Fruit fly (Drosophila melanogaster) whole organism, embryonic: ENCODE data around the gene CG5973.

Experiments
- Abd-B ChIP-seq: fragments of 200-800 bp; sonication (Bioruptor generic); optimal IDR thresholded peaks from 2 replicates; lab custom pipeline; 2018; ENCODE audit warnings: missing biosample characterization, mild to moderate bottlenecking, missing genetic modification characterization, moderate library complexity
- Blimp-1 ChIP-seq: fragments of 200-800 bp; sonication (Bioruptor generic); optimal IDR thresholded peaks from 3 replicates; lab custom pipeline; 2018; ENCODE audit warnings: missing biosample characterization, missing genetic modification characterization, mild to moderate bottlenecking, moderate library complexity, missing genetic modification reagents
- CG11247 ChIP-seq: fragments of 200-800 bp; sonication (Bioruptor generic); IDR thresholded peaks from 2 replicates; pipeline ENCODE4 v1.3.6; 2022; ENCODE audit warnings: missing biosample characterization, missing genetic modification characterization
- CG11504 ChIP-seq: fragments of 200-800 bp; sonication (Bioruptor generic); optimal IDR thresholded peaks from 3 replicates; lab custom pipeline; 2019; ENCODE audit warnings: missing biosample characterization, mild to moderate bottlenecking, missing genetic modification characterization, moderate library complexity
- CG12155 ChIP-seq: fragments of 200-800 bp; sonication (Bioruptor generic); optimal IDR thresholded peaks from 3 replicates; lab custom pipeline; 2016; ENCODE audit warnings: missing biosample characterization, missing genetic modification characterization
- CG12391 ChIP-seq: fragments of 200-800 bp; sonication (Bioruptor generic); optimal IDR thresholded peaks from 3 replicates; lab custom pipeline; 2018; ENCODE audit warnings: missing biosample characterization, mild to moderate bottlenecking, missing genetic modification characterization, moderate library complexity
- CG12744 ChIP-seq: fragments of 200-800 bp; sonication (Bioruptor generic); optimal IDR thresholded peaks from 2 replicates; lab custom pipeline; 2016; ENCODE audit warnings: missing biosample characterization, missing genetic modification characterization
- CG14441 ChIP-seq: fragments of 200-800 bp; sonication (Bioruptor generic); IDR thresholded peaks from 2 replicates; pipeline ENCODE4 v1.3.6; 2022; ENCODE audit warnings: missing biosample characterization, missing genetic modification characterization
- CG15269 ChIP-seq: fragments of 200-800 bp; sonication (Bioruptor generic); optimal IDR thresholded peaks from 2 replicates; lab custom pipeline; 2018; ENCODE audit warnings: missing biosample characterization, mild to moderate bottlenecking, missing genetic modification characterization, moderate library complexity
- CG16779 ChIP-seq: fragments of 200-800 bp; sonication (Bioruptor generic); IDR thresholded peaks from 2 replicates; pipeline ENCODE4 v1.3.6; 2022; ENCODE audit warnings: missing biosample characterization, missing genetic modification characterization
- CG18599 ChIP-seq: fragments of 200-800 bp; sonication (Bioruptor generic); optimal IDR thresholded peaks from 3 replicates; lab custom pipeline; 2017; ENCODE audit warnings: missing biosample characterization, missing genetic modification characterization, mild to moderate bottlenecking, moderate library complexity, missing genetic modification reagents
- CG2678 ChIP-seq: fragments of 200-800 bp; sonication (Bioruptor generic); optimal IDR thresholded peaks from 3 replicates; lab custom pipeline; 2019; ENCODE audit warnings: missing biosample characterization, mild to moderate bottlenecking, missing genetic modification characterization, moderate library complexity
- CG2712 ChIP-seq: fragments of 200-800 bp; optimal IDR thresholded peaks from 3 replicates; lab custom pipeline; 2019; ENCODE audit warnings: missing biosample characterization, mild to moderate bottlenecking, missing genetic modification characterization, moderate library complexity
- CG2875 ChIP-seq: fragments of 200-800 bp; sonication (Bioruptor generic); optimal IDR thresholded peaks from 2 replicates; lab custom pipeline; 2017; ENCODE audit warnings: missing biosample characterization, mild to moderate bottlenecking, missing genetic modification characterization, missing genetic modification reagents
- CG3065 ChIP-seq: fragments of 200-800 bp; sonication (Bioruptor generic); optimal IDR thresholded peaks from 2 replicates; lab custom pipeline; 2016; ENCODE audit warnings: missing biosample characterization, missing genetic modification characterization
- CG33213 ChIP-seq: fragments of 200-800 bp; sonication (Bioruptor generic); optimal IDR thresholded peaks from 3 replicates; lab custom pipeline; 2016; ENCODE audit warnings: missing biosample characterization, missing genetic modification characterization
- CG6272 ChIP-seq: fragments of 200-800 bp; sonication (Bioruptor generic); IDR thresholded peaks from 2 replicates; pipeline ENCODE4 v1.3.6; 2022; ENCODE audit warnings: missing biosample characterization, missing genetic modification characterization
- CG6813 ChIP-seq: fragments of 200-800 bp; sonication (Bioruptor generic); optimal IDR thresholded peaks from 2 replicates; lab custom pipeline; 2017; ENCODE audit warnings: missing biosample characterization, missing genetic modification characterization, mild to moderate bottlenecking, moderate library complexity, missing genetic modification reagents
- CG8944 ChIP-seq: fragments of 200-800 bp; sonication (Bioruptor generic); optimal IDR thresholded peaks from 3 replicates; lab custom pipeline; 2016; ENCODE audit warnings: missing biosample characterization, missing genetic modification characterization
- CG9876 ChIP-seq: fragments of 200-800 bp; sonication (Bioruptor generic); optimal IDR thresholded peaks from 2 replicates; lab custom pipeline; 2016; ENCODE audit warnings: missing biosample characterization, missing genetic modification characterization
- D19B ChIP-seq: fragments of 200-800 bp; sonication (Bioruptor generic); optimal IDR thresholded peaks from 2 replicates; lab custom pipeline; 2017; ENCODE audit warnings: missing biosample characterization, mild to moderate bottlenecking, missing genetic modification characterization
- Fer2 ChIP-seq: fragments of 200-800 bp; sonication (Bioruptor generic); optimal IDR thresholded peaks from 2 replicates; lab custom pipeline; 2018; ENCODE audit warnings: missing biosample characterization, mild to moderate bottlenecking, missing genetic modification characterization, moderate library complexity
- HLHmδ ChIP-seq: fragments of 200-800 bp; sonication (Bioruptor generic); optimal IDR thresholded peaks from 2 replicates; lab custom pipeline; 2018; ENCODE audit warnings: missing biosample characterization, mild to moderate bottlenecking, missing genetic modification characterization, moderate library complexity
- Hr51 ChIP-seq, 2 experiments: fragments of 200-800 bp; sonication (Bioruptor generic); optimal IDR thresholded peaks; 2 replicates in 1 of 2; 3 replicates in 1 of 2; lab custom pipeline; 2016 to 2018; ENCODE audit warnings: missing biosample characterization in 2 of 2, missing genetic modification characterization in 2 of 2, mild to moderate bottlenecking in 1 of 2, moderate library complexity in 1 of 2
- Hr78 ChIP-seq, 2 experiments: fragments of 200-800 bp in 1 of 2; fragments of >200 bp in 1 of 2; sonication (Bioruptor generic) in 1 of 2; optimal IDR thresholded peaks; 2 replicates each; lab custom pipeline; 2017 to 2019; ENCODE audit warnings: missing biosample characterization in 2 of 2, missing genetic modification characterization in 2 of 2, mild to moderate bottlenecking in 1 of 2, moderate library complexity in 1 of 2
- Hsf ChIP-seq: fragments of 200-800 bp; sonication (Bioruptor generic); optimal IDR thresholded peaks from 3 replicates; lab custom pipeline; 2016; ENCODE audit warnings: missing biosample characterization, missing genetic modification characterization
- Jarid2 ChIP-seq: fragments of 200-800 bp; sonication (Bioruptor generic); optimal IDR thresholded peaks from 3 replicates; lab custom pipeline; 2017; ENCODE audit warnings: mild to moderate bottlenecking, missing biosample characterization, missing genetic modification reagents, missing genetic modification characterization
- MESR4 ChIP-seq: fragments of 200-800 bp; sonication (Bioruptor generic); optimal IDR thresholded peaks from 2 replicates; lab custom pipeline; 2018; ENCODE audit warnings: missing biosample characterization, mild to moderate bottlenecking, missing genetic modification characterization, moderate library complexity
- NK7.1 ChIP-seq: fragments of 200-800 bp; sonication (Bioruptor generic); optimal IDR thresholded peaks from 3 replicates; lab custom pipeline; 2016; ENCODE audit warnings: missing biosample characterization, missing genetic modification characterization
- Oli ChIP-seq: fragments of 200-800 bp; sonication (Bioruptor generic); optimal IDR thresholded peaks from 2 replicates; lab custom pipeline; 2018; ENCODE audit warnings: missing biosample characterization, mild to moderate bottlenecking, missing genetic modification characterization, moderate library complexity
- PHDP ChIP-seq: fragments of 200-800 bp; sonication (Bioruptor generic); optimal IDR thresholded peaks from 3 replicates; lab custom pipeline; 2018; ENCODE audit warnings: missing biosample characterization, mild to moderate bottlenecking, missing genetic modification characterization, moderate library complexity
- Rfx ChIP-seq: fragments of 200-800 bp; sonication (Bioruptor generic); IDR thresholded peaks from 2 replicates; pipeline ENCODE4 v1.3.6; 2022; ENCODE audit warnings: missing biosample characterization, missing genetic modification characterization
- Sox102F ChIP-seq: fragments of 200-800 bp; sonication (Bioruptor generic); optimal IDR thresholded peaks from 2 replicates; lab custom pipeline; 2018; ENCODE audit warnings: missing biosample characterization, mild to moderate bottlenecking, missing genetic modification characterization, moderate library complexity
- TFAM ChIP-seq: fragments of 200-800 bp; sonication (Bioruptor generic); optimal IDR thresholded peaks from 2 replicates; lab custom pipeline; 2017; ENCODE audit warnings: missing biosample characterization, missing genetic modification characterization, inconsistent platforms
- dmrt99B ChIP-seq: fragments of 200-800 bp; sonication (Bioruptor generic); optimal IDR thresholded peaks from 2 replicates; lab custom pipeline; 2018; ENCODE audit warnings: missing biosample characterization, mild to moderate bottlenecking, missing genetic modification characterization, moderate library complexity
- dpn ChIP-seq, 2 experiments: fragments of 200-800 bp; sonication (Bioruptor generic); optimal IDR thresholded peaks; 3 replicates each; lab custom pipeline; 2016; ENCODE audit warnings: missing biosample characterization in 2 of 2, missing genetic modification characterization in 2 of 2
- dysf ChIP-seq: fragments of 200-800 bp; sonication (Bioruptor generic); IDR thresholded peaks from 3 replicates; pipeline ENCODE4 v1.3.6; 2022; ENCODE audit warnings: missing biosample characterization, missing genetic modification characterization
- fd102C ChIP-seq: fragments of 200-800 bp; sonication (Bioruptor generic); optimal IDR thresholded peaks from 2 replicates; lab custom pipeline; 2018; ENCODE audit warnings: missing biosample characterization, mild to moderate bottlenecking, missing genetic modification characterization, moderate library complexity
- grau ChIP-seq: fragments of 200-800 bp; optimal IDR thresholded peaks from 3 replicates; lab custom pipeline; 2019; ENCODE audit warnings: missing biosample characterization, mild to moderate bottlenecking, missing genetic modification characterization, moderate library complexity
- gsb-n ChIP-seq: fragments of 200-800 bp; sonication (Bioruptor generic); optimal IDR thresholded peaks from 3 replicates; lab custom pipeline; 2018; ENCODE audit warnings: missing biosample characterization, mild to moderate bottlenecking, missing genetic modification characterization
- lab ChIP-seq: fragments of 200-800 bp; sonication (Bioruptor generic); optimal IDR thresholded peaks from 3 replicates; lab custom pipeline; 2017; ENCODE audit warnings: missing biosample characterization, missing genetic modification characterization, mild to moderate bottlenecking, moderate library complexity, missing genetic modification reagents
- row ChIP-seq: fragments of 200-800 bp; sonication (Bioruptor generic); IDR thresholded peaks from 3 replicates; pipeline ENCODE4 v1.3.6; 2022; ENCODE audit warnings: missing biosample characterization, missing genetic modification characterization
- slbo ChIP-seq: fragments of 200-800 bp; sonication (Bioruptor generic); IDR thresholded peaks from 2 replicates; pipeline ENCODE4 v1.3.6; 2022; ENCODE audit warnings: missing biosample characterization, missing genetic modification characterization
- slou ChIP-seq: fragments of 200-800 bp; sonication (Bioruptor generic); optimal IDR thresholded peaks from 3 replicates; lab custom pipeline; 2016; ENCODE audit warnings: missing biosample characterization, missing genetic modification characterization
- tin ChIP-seq: fragments of 200-800 bp; sonication (Bioruptor generic); optimal IDR thresholded peaks from 3 replicates; lab custom pipeline; 2016; ENCODE audit warnings: missing biosample characterization, missing genetic modification characterization
- trh ChIP-seq: fragments of 200-800 bp; sonication (Bioruptor generic); optimal IDR thresholded peaks from 2 replicates; lab custom pipeline; 2016; ENCODE audit warnings: missing biosample characterization, missing genetic modification characterization
- unc-4 ChIP-seq: fragments of 200-800 bp; sonication (Bioruptor generic); IDR thresholded peaks from 2 replicates; pipeline ENCODE4 v1.3.6; 2022; ENCODE audit warnings: missing biosample characterization, missing genetic modification characterization; ENCODE audit not compliant: partially characterized antibody
- vnd ChIP-seq: fragments of 200-800 bp; sonication (Bioruptor generic); IDR thresholded peaks from 3 replicates; pipeline ENCODE4 v1.3.6; 2022; ENCODE audit warnings: missing biosample characterization, missing genetic modification characterization; ENCODE audit not compliant: partially characterized antibody

The CG5973 gene

dm6 chr2L:7491902-7492301 lies 54.6 kb downstream of the CG5973 start (continued):
- TF ChIP-seq HLHmδ (GFP tag; lab: Kevin White, UChicago) (no peak), CG12155 (GFP tag; lab: Kevin White, UChicago) (peak; percentile 8), CG33213 (GFP tag; lab: Kevin White, UChicago) (no peak), Hsf (GFP tag; lab: Kevin White, UChicago) (peak; percentile 11), CG3065 (GFP tag; lab: Kevin White, UChicago) (no peak), CG6813 (GFP tag; lab: Kevin White, UChicago) (no peak), MESR4 (GFP tag; lab: Kevin White, UChicago) (no peak), CG15269 (tag; lab: Kevin White, UChicago) (peak; percentile 72), dmrt99B (tag; lab: Kevin White, UChicago) (peak; percentile 81), CG12744 (GFP tag; lab: Kevin White, UChicago) (no peak), CG8944 (GFP tag; lab: Kevin White, UChicago) (no peak), TFAM (no peak), Jarid2 (GFP tag; lab: Kevin White, UChicago) (no peak), CG16779 (no peak), CG9876 (GFP tag; lab: Kevin White, UChicago) (no peak), CG6272 (GFP tag; lab: Robert Waterston, UW) (peak; percentile 24; the same call in 1 of the 2 replicates), slou (GFP tag; lab: Kevin White, UChicago) (no peak), NK7.1 (GFP tag; lab: Kevin White, UChicago) (no peak), fd102C (GFP tag; lab: Kevin White, UChicago) (no peak), vnd (no peak), Fer2 (tag; lab: Kevin White, UChicago) (no peak), gsb-n (tag; lab: Kevin White, UChicago) (no peak)

- no peak for TF ChIP-seq Hr78 (GFP tag; optimal IDR thresholded peaks at IDR 0.05; lab: Kevin White, UChicago)
- TF ChIP-seq Abd-B (GFP tag; lab: Kevin White, UChicago), result peak; percentile 40
- peak; percentile 20 for TF ChIP-seq CG12391 (tag; lab: Kevin White, UChicago)
- TF ChIP-seq CG14441, result no peak
- TF ChIP-seq Oli, result peak; percentile 36
- peak; percentile 26 for TF ChIP-seq grau (tag; lab: Kevin White, UChicago)
- TF ChIP-seq CG18599 (GFP tag; lab: Kevin White, UChicago), result peak; percentile 7
- TF ChIP-seq CG2678 (tag; lab: Kevin White, UChicago), result peak; percentile 48
- peak; percentile 18 for TF ChIP-seq Blimp-1 (GFP tag; lab: Kevin White, UChicago)
- TF ChIP-seq dysf, result 0 out of 3 replicates have a peak, but pooled peaks have one; percentile 14
- TF ChIP-seq Rfx (GFP tag; lab: Robert Waterston, UW), result 0 out of 2 replicates have a peak, but pooled peaks have one; percentile 25
- peak; percentile 27 for TF ChIP-seq PHDP (tag; lab: Kevin White, UChicago)
- TF ChIP-seq D19B (GFP tag; lab: Kevin White, UChicago), result peak; percentile 86
- TF ChIP-seq CG11504 (tag; lab: Kevin White, UChicago), result peak; percentile 41
- no peak for TF ChIP-seq CG11247 (GFP tag; lab: Robert Waterston, UW)
- TF ChIP-seq unc-4, result no peak
- TF ChIP-seq CG2875 (GFP tag; lab: Kevin White, UChicago), result no peak
- TF ChIP-seq dpn (GFP tag; optimal IDR thresholded peaks at IDR 0.05; lab: Kevin White, UChicago), result peak in 1 of 2 experiments; percentile 14
- peak in 1 of 2 experiments; percentile 27 for TF ChIP-seq Hr51 (GFP tag; optimal IDR thresholded peaks at IDR 0.05; lab: Kevin White, UChicago)
- peak; percentile 39; the same call in 1 of the 2 replicates for TF ChIP-seq slbo (GFP tag; lab: Robert Waterston, UW)
- TF ChIP-seq row (GFP tag; lab: Robert Waterston, UW), result peak; percentile 57
- TF ChIP-seq CG15269 (tag; lab: Kevin White, UChicago), result peak; percentile 62
- no peak for TF ChIP-seq trh (GFP tag; lab: Kevin White, UChicago)
- peak; percentile 21 for TF ChIP-seq Sox102F (GFP tag; lab: Kevin White, UChicago)
- TF ChIP-seq tin (GFP tag; lab: Kevin White, UChicago), result no peak
- peak; percentile 36 for TF ChIP-seq lab (GFP tag; lab: Kevin White, UChicago)
- peak; percentile 24 for TF ChIP-seq CG2712
- peak; percentile 51 for TF ChIP-seq dmrt99B (tag; lab: Kevin White, UChicago)
Observed at dm6 chr2L:7492508-7492907, 55.2 kb downstream of the CG5973 start.
